Worm (Caenorhabditis elegans) whole organism, L1 larva: Measurements from ENCODE around the gene spe-51.
A peak's percentile ranks its signal among the peaks of the same experiment; 100 is the strongest.

Experiments used
- C04F5.9 ChIP-seq: sonication (generic microtip); optimal IDR thresholded peaks from 2 replicates; lab custom pipeline; 2016; ENCODE audit warnings: missing genetic modification characterization, missing compliant biosample characterization
- Y116A8C.19 ChIP-seq: sonication (generic microtip); optimal IDR thresholded peaks from 2 replicates; lab custom pipeline; 2016; ENCODE audit warnings: missing compliant biosample characterization, missing genetic modification characterization, borderline replicate concordance
- alr-1 ChIP-seq: fragments of 200-800 bp; sonication (Bioruptor generic); optimal IDR thresholded peaks from 2 replicates; lab custom pipeline; 2018; ENCODE audit warnings: borderline replicate concordance, mild to moderate bottlenecking, missing genetic modification characterization, missing compliant biosample characterization
- ceh-63 ChIP-seq: fragments of 200-800 bp; sonication (Bioruptor generic); optimal IDR thresholded peaks from 2 replicates; lab custom pipeline; 2018; ENCODE audit warnings: mild to moderate bottlenecking, missing genetic modification characterization, missing compliant biosample characterization
- ceh-82 ChIP-seq, 3 experiments: fragments of 150-350 bp in 1 of 3; sonication (generic microtip) in 2 of 3; optimal IDR thresholded peaks; 2 replicates each; lab custom pipeline; 2014 to 2017; ENCODE audit warnings: missing biosample characterization in 3 of 3, missing genetic modification characterization in 3 of 3
- ceh-90 ChIP-seq: sonication (generic microtip); optimal IDR thresholded peaks from 2 replicates; lab custom pipeline; 2016; ENCODE audit warnings: missing genetic modification characterization, missing compliant biosample characterization
- ces-1 ChIP-seq: fragments of 150-350 bp; optimal IDR thresholded peaks from 2 replicates; lab custom pipeline; 2014; ENCODE audit warnings: missing biosample characterization, missing genetic modification reagents, missing genetic modification characterization
- dpl-1 ChIP-seq, 3 experiments: fragments of 150-350 bp in 2 of 3; sonication (generic microtip) in 1 of 3; optimal IDR thresholded peaks; 2 replicates each; lab custom pipeline; 2014 to 2017; ENCODE audit warnings: missing biosample characterization in 3 of 3, missing genetic modification characterization in 3 of 3, missing genetic modification reagents in 3 of 3
- dsc-1 ChIP-seq: sonication (generic microtip); optimal IDR thresholded peaks from 2 replicates; lab custom pipeline; 2016; ENCODE audit warnings: mild to moderate bottlenecking, missing genetic modification characterization, missing compliant biosample characterization
- efl-1 ChIP-seq, 4 experiments: fragments of 150-350 bp; optimal IDR thresholded peaks in 3 of 4; peaks in 1 of 4; 1 replicate in 1 of 4; 2 replicates in 3 of 4; lab custom pipeline; 2014; ENCODE audit warnings: missing biosample characterization in 2 of 4, missing genetic modification characterization in 2 of 4, missing genetic modification reagents in 2 of 4
- egl-13 ChIP-seq: sonication (generic microtip); optimal IDR thresholded peaks from 2 replicates; lab custom pipeline; 2016; ENCODE audit warnings: missing genotype, missing genetic modification reagents, missing genetic modification characterization, missing compliant biosample characterization
- egl-27 ChIP-seq, 2 experiments: fragments of 150-350 bp in 1 of 2; sonication (generic microtip); optimal IDR thresholded peaks; 3 replicates each; lab custom pipeline; 2017 to 2018; ENCODE audit warnings: missing biosample characterization in 2 of 2, missing genetic modification characterization in 2 of 2, missing genetic modification reagents in 2 of 2
- elt-3 ChIP-seq, 6 experiments: fragments of 150-350 bp in 1 of 6; sonication (generic microtip); optimal IDR thresholded peaks; 2 replicates each; lab custom pipeline; 2017 to 2018; ENCODE audit warnings: missing biosample characterization in 6 of 6, missing genetic modification characterization in 6 of 6, inconsistent platforms in 1 of 6
- ets-5 ChIP-seq: fragments of 200-800 bp; sonication (Bioruptor generic); IDR thresholded peaks from 2 replicates; pipeline ENCODE4 v1.3.6; 2022; ENCODE audit warnings: missing genetic modification characterization, missing compliant biosample characterization
- fkh-10 ChIP-seq: sonication (generic microtip); optimal IDR thresholded peaks from 2 replicates; lab custom pipeline; 2017; ENCODE audit warnings: missing biosample characterization, missing genetic modification reagents, missing genetic modification characterization
- fkh-4 ChIP-seq: sonication (generic microtip); optimal IDR thresholded peaks from 2 replicates; lab custom pipeline; 2016; ENCODE audit warnings: missing compliant biosample characterization, missing genetic modification characterization, borderline replicate concordance
- jun-1 ChIP-seq: fragments of 150-350 bp; optimal IDR thresholded peaks from 2 replicates; lab custom pipeline; 2014; ENCODE audit warnings: missing biosample characterization, missing genetic modification reagents, missing genetic modification characterization
- lin-14 ChIP-seq: fragments of 200-800 bp; sonication (Bioruptor generic); optimal IDR thresholded peaks from 2 replicates; lab custom pipeline; 2018; ENCODE audit warnings: mild to moderate bottlenecking, missing genetic modification characterization, moderate library complexity, missing compliant biosample characterization
- mab-9 ChIP-seq: fragments of 200-800 bp; sonication (Bioruptor generic); IDR thresholded peaks from 2 replicates; pipeline ENCODE4 v1.3.6; 2022; ENCODE audit warnings: missing genetic modification reagents, missing genetic modification characterization, missing compliant biosample characterization
- mdl-1 ChIP-seq, 2 experiments: fragments of 150-350 bp; optimal IDR thresholded peaks; 2 replicates each; lab custom pipeline; 2014 to 2017; ENCODE audit warnings: missing biosample characterization in 2 of 2, missing genetic modification characterization in 2 of 2, inconsistent platforms in 1 of 2
- mef-2 ChIP-seq: fragments of 150-350 bp; optimal IDR thresholded peaks from 2 replicates; lab custom pipeline; 2014; ENCODE audit warnings: missing biosample characterization, missing genetic modification characterization
- mep-1 ChIP-seq: fragments of 150-350 bp; optimal IDR thresholded peaks from 2 replicates; lab custom pipeline; 2014; ENCODE audit warnings: missing biosample characterization, missing genetic modification characterization
- nhr-11 ChIP-seq: fragments of 150-350 bp; optimal IDR thresholded peaks from 2 replicates; lab custom pipeline; 2014; ENCODE audit warnings: missing biosample characterization, missing genetic modification characterization
- nhr-20 ChIP-seq: sonication (generic microtip); optimal IDR thresholded peaks from 2 replicates; lab custom pipeline; 2016; ENCODE audit warnings: mild to moderate bottlenecking, missing genetic modification characterization, missing compliant biosample characterization
- nhr-71 ChIP-seq: sonication (generic microtip); optimal IDR thresholded peaks from 2 replicates; lab custom pipeline; 2016; ENCODE audit warnings: mild to moderate bottlenecking, missing genetic modification characterization, moderate library complexity, missing compliant biosample characterization
- nhr-76 ChIP-seq: sonication (generic microtip); optimal IDR thresholded peaks from 2 replicates; lab custom pipeline; 2017; ENCODE audit warnings: missing biosample characterization, missing genetic modification characterization
- nhr-90 ChIP-seq: sonication (generic microtip); optimal IDR thresholded peaks from 2 replicates; lab custom pipeline; 2016; ENCODE audit warnings: mild to moderate bottlenecking, missing genetic modification characterization, missing compliant biosample characterization; ENCODE audit not compliant: poor library complexity
- pqm-1 ChIP-seq: sonication (generic microtip); optimal IDR thresholded peaks from 3 replicates; lab custom pipeline; 2017; ENCODE audit warnings: missing biosample characterization, missing genetic modification characterization
- skn-1 ChIP-seq: fragments of 150-350 bp; optimal IDR thresholded peaks from 2 replicates; lab custom pipeline; 2014; ENCODE audit warnings: missing biosample characterization, missing genetic modification characterization
- sup-37 ChIP-seq: fragments of 200-800 bp; sonication (Bioruptor generic); optimal IDR thresholded peaks from 2 replicates; lab custom pipeline; 2018; ENCODE audit warnings: mild to moderate bottlenecking, missing genetic modification characterization, missing compliant biosample characterization
- tlp-1 ChIP-seq: fragments of 150-350 bp; optimal IDR thresholded peaks from 2 replicates; lab custom pipeline; 2014; ENCODE audit warnings: missing biosample characterization, missing genetic modification characterization
- unc-130 ChIP-seq: fragments of 150-350 bp; optimal IDR thresholded peaks from 2 replicates; lab custom pipeline; 2017; ENCODE audit warnings: missing biosample characterization, missing genetic modification characterization, inconsistent platforms
- unc-98 ChIP-seq: fragments of 200-800 bp; sonication (Bioruptor generic); IDR thresholded peaks from 2 replicates; pipeline ENCODE4 v1.3.6; 2022; ENCODE audit warnings: missing genetic modification characterization, missing compliant biosample characterization

spe-51 gene

DNA sequence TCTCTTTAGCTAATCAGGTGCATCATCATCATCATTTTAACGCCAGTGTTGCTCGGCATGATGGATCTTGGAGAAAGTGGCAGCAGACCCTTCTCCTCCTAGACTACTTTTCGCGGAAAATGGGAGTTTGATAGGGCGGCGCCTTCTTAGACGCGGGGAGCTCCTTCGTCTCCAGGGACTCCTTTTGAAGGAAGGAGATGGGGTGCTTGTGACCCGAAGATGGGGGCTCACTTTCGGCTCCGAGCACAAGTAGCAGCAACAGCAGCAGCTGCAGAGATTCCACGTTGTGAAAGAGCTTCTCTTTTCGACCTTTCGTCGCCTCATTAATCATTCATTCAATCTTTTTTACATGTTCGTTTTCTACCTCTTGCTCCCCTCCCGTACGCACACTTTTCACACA, 25.2 kb upstream of the spe-51 start:
- TF ChIP-seq lin-14 (GFP tag; lab: Kevin White, UChicago) (peak; percentile 46), nhr-11 (tag; lab: Kevin White, UChicago) (no peak), ceh-82 (tag; optimal IDR thresholded peaks at IDR 0.05; lab: Kevin White, UChicago) (peak in 1 of 3 experiments; percentile 2), mab-9 (GFP tag; lab: Robert Waterston, UW) (peak; percentile 63)
- TF ChIP-seq, all 84 proteins: peak for 3

DNA sequence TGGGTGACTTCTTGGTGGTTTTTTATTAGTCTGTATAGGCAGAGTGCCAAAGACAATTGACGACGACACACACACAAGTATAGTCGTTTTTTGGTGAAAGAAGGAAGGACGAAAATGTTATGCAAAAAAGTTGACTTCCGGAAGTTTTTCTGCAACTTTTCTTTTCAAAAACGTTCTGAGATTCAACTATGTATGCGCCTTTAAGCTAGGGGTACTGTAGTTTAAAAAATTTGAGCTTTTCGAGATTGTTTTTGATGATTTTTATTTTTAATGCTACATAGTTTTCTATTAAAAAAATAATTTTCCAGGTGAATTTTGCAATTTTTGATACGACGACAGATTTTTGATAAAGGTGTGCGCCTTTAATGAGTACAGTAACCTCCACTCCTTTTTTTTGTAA, 24.7 kb upstream of the spe-51 start:
- TF ChIP-seq dpl-1 (GFP tag; optimal IDR thresholded peaks at IDR 0.05; lab: Kevin White, UChicago) = no peak
- TF ChIP-seq elt-3 (tag; optimal IDR thresholded peaks at IDR 0.05; lab: Kevin White, UChicago) = no peak
- TF ChIP-seq ces-1 (GFP tag; lab: Kevin White, UChicago) = no peak
- no peak for TF ChIP-seq sup-37 (GFP tag; lab: Kevin White, UChicago)
- TF ChIP-seq, all 84 proteins: peak for 0

DNA sequence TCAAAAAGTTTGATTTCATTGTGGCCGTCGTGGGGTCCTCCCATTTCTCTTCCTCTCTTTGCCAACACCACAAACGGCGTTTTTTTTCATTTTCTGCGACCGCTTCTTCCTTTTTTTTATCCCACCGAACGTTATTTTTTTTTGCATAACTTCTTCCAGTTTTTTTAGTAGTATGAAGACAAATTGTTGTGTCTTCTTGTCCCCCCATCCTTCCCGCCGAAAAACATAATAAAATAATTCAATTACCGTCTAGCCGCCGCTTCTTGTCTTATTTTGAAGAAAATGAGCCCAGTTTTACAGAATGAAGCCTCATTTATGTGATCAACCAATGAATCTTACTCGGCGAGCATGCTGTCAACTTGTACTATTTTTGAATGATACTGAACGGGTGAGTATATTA, 23.3 kb upstream of the spe-51 start, which contains the start of gene F29B9.12:
Gene F29B9.12, plus strand, starts transcription at position 301 of the 400 bp plus-strand sequence.
- TF ChIP-seq unc-130 (no peak), efl-1 (optimal IDR thresholded peaks at IDR 0.05; lab: Kevin White, UChicago) (no peak), efl-1 (GFP tag; optimal IDR thresholded peaks at IDR 0.05 in 1 of 2; lab: Kevin White, UChicago) (no peak), ceh-63 (GFP tag; lab: Kevin White, UChicago) (no peak), Y116A8C.19 (tag; lab: Kevin White, UChicago) (no peak)

DNA sequence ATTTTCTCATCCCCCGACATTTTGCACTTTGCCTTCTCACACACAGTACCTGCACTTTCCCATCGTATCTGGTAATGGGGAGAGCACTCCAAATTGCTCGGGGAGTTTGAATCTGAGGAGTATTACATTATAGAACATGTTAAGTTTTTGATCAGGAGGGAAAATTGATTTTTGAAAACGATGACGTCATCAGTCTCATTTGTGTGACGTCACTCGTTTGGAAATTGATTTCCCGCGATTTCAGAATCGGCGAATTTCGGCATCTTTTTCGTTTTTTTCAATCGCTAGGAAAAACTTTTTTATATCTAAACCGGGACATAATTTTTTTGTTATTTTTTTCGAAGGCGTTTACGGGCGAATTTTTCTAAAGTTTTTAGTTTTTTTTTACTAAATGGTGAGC, 19.2 kb upstream of the spe-51 start:
- TF ChIP-seq ceh-82 (tag; optimal IDR thresholded peaks at IDR 0.05; lab: Kevin White, UChicago) = no peak
- no peak for TF ChIP-seq mdl-1 (tag; optimal IDR thresholded peaks at IDR 0.05; lab: Kevin White, UChicago)
- TF ChIP-seq fkh-4 (tag; lab: Kevin White, UChicago) = no peak
- TF ChIP-seq mef-2 = no peak
- TF ChIP-seq fkh-10 (GFP tag; lab: Kevin White, UChicago) = no peak
- no peak for TF ChIP-seq dpl-1 (GFP tag; optimal IDR thresholded peaks at IDR 0.05; lab: Kevin White, UChicago)
- no peak for TF ChIP-seq nhr-76
- TF ChIP-seq pqm-1 (tag; lab: Kevin White, UChicago) = no peak
- no peak for TF ChIP-seq dsc-1 (tag; lab: Kevin White, UChicago)
- TF ChIP-seq egl-27 (tag; optimal IDR thresholded peaks at IDR 0.05; lab: Kevin White, UChicago) = no peak
- no peak for TF ChIP-seq tlp-1 (tag; lab: Kevin White, UChicago)
- no peak for TF ChIP-seq nhr-90 (tag; lab: Kevin White, UChicago)

DNA sequence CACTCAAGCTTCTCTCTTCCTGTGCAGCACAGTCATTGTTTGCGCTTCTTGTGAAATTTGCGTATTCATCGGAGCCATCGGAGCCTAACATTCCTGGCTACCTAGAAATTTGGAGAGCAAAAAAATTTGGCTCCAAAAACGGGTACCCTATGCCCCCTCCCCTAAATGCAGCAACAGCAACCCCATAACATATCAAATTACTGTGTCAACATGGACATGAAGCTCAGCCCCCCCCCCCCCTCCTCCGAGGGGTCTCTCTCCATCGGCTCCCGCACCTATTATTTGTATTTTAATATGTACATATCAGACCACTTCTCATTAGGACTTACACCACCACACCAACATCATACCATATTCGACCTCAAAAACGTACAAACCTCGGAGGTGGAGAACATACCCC, 18.2 kb upstream of the spe-51 start:
- TF ChIP-seq nhr-20 (no peak), alr-1 (tag; lab: Kevin White, UChicago) (no peak), mef-2 (no peak), skn-1 (tag; lab: Kevin White, UChicago) (no peak), ets-5 (no peak), egl-13 (tag; lab: Kevin White, UChicago) (no peak), ceh-90 (tag; lab: Kevin White, UChicago) (no peak), nhr-71 (tag; lab: Kevin White, UChicago) (no peak), unc-98 (GFP tag; lab: Robert Waterston, UW) (no peak), jun-1 (no peak), lin-14 (GFP tag; lab: Kevin White, UChicago) (no peak), mep-1 (no peak), ceh-63 (GFP tag; lab: Kevin White, UChicago) (no peak), C04F5.9 (no peak), mdl-1 (tag; optimal IDR thresholded peaks at IDR 0.05; lab: Kevin White, UChicago) (no peak)
- TF ChIP-seq, all 84 proteins: peak for 0
